Fruit fly (Drosophila melanogaster) whole organism, embryonic: ENCODE measurements around the gene Gcat.
A peak's percentile ranks its signal among the peaks of the same experiment; 100 is the strongest.

Experiments used
- Abd-B ChIP-seq: fragments of 200-800 bp; sonication (Bioruptor generic); optimal IDR thresholded peaks from 2 replicates; lab custom pipeline; 2018; ENCODE audit warnings: missing biosample characterization, mild to moderate bottlenecking, missing genetic modification characterization, moderate library complexity
- B-H1 ChIP-seq: fragments of 200-800 bp; sonication (Bioruptor generic); IDR thresholded peaks from 3 replicates; pipeline ENCODE4 v1.3.6; 2022; ENCODE audit warnings: missing biosample characterization, missing genetic modification characterization
- BEAF-32 ChIP-seq: fragments of 200-800 bp; sonication (Bioruptor generic); optimal IDR thresholded peaks from 3 replicates; lab custom pipeline; 2017; ENCODE audit warnings: missing biosample characterization, missing genetic modification characterization, mild to moderate bottlenecking, moderate library complexity, missing genetic modification reagents
- Bdp1 ChIP-seq: fragments of 200-800 bp; sonication (Bioruptor generic); optimal IDR thresholded peaks from 3 replicates; lab custom pipeline; 2016; ENCODE audit warnings: missing biosample characterization, missing genetic modification characterization
- Bgb ChIP-seq: fragments of 200-800 bp; sonication (Bioruptor generic); IDR thresholded peaks from 2 replicates; pipeline ENCODE4 v1.3.6; 2022; ENCODE audit warnings: missing biosample characterization, missing genetic modification characterization; ENCODE audit not compliant: partially characterized antibody
- C15 ChIP-seq: fragments of 200-800 bp; sonication (Bioruptor generic); IDR thresholded peaks from 3 replicates; pipeline ENCODE4 v1.3.6; 2022; ENCODE audit warnings: missing biosample characterization, missing genetic modification characterization
- CG1024 ChIP-seq: fragments of 200-800 bp; sonication (Bioruptor generic); IDR thresholded peaks from 2 replicates; pipeline ENCODE4 v1.3.6; 2022; ENCODE audit warnings: missing biosample characterization, missing genetic modification characterization
- CG10321 ChIP-seq: fragments of 200-800 bp; sonication (Bioruptor generic); IDR thresholded peaks from 2 replicates; pipeline ENCODE4 v1.3.6; 2022; ENCODE audit warnings: missing biosample characterization, missing genetic modification characterization
- CG12071 ChIP-seq: fragments of 200-800 bp; sonication (Bioruptor generic); optimal IDR thresholded peaks from 3 replicates; lab custom pipeline; 2018; ENCODE audit warnings: missing biosample characterization, mild to moderate bottlenecking, missing genetic modification characterization
- CG12219 ChIP-seq: fragments of 200-800 bp; sonication (Bioruptor generic); optimal IDR thresholded peaks from 3 replicates; lab custom pipeline; 2018; ENCODE audit warnings: missing biosample characterization, mild to moderate bottlenecking, missing genetic modification characterization
- CG12236 ChIP-seq: fragments of 200-800 bp; sonication (Bioruptor generic); optimal IDR thresholded peaks from 2 replicates; lab custom pipeline; 2016; ENCODE audit warnings: missing biosample characterization, missing genetic modification characterization
- CG1233 ChIP-seq: fragments of 200-800 bp; sonication (Bioruptor generic); optimal IDR thresholded peaks from 4 replicates; lab custom pipeline; 2018; ENCODE audit warnings: missing biosample characterization, mild to moderate bottlenecking, missing genetic modification characterization
- CG13296 ChIP-seq: fragments of 200-800 bp; sonication (Bioruptor generic); optimal IDR thresholded peaks from 3 replicates; lab custom pipeline; 2018; ENCODE audit warnings: missing biosample characterization, mild to moderate bottlenecking, missing genetic modification characterization
- CG15269 ChIP-seq: fragments of 200-800 bp; sonication (Bioruptor generic); optimal IDR thresholded peaks from 2 replicates; lab custom pipeline; 2018; ENCODE audit warnings: missing biosample characterization, mild to moderate bottlenecking, missing genetic modification characterization, moderate library complexity
- CG15601 ChIP-seq: fragments of 200-800 bp; sonication (Bioruptor generic); optimal IDR thresholded peaks from 3 replicates; lab custom pipeline; 2019; ENCODE audit warnings: missing biosample characterization, mild to moderate bottlenecking, missing genetic modification characterization, moderate library complexity
- CG1647 ChIP-seq: fragments of 200-800 bp; sonication (Bioruptor generic); optimal IDR thresholded peaks from 3 replicates; lab custom pipeline; 2016; ENCODE audit warnings: missing biosample characterization, missing genetic modification characterization
- CG17359 ChIP-seq: fragments of 200-800 bp; sonication (Bioruptor generic); optimal IDR thresholded peaks from 3 replicates; lab custom pipeline; 2018; ENCODE audit warnings: missing biosample characterization, mild to moderate bottlenecking, missing genetic modification characterization, moderate library complexity
- CG18262 ChIP-seq: fragments of 200-800 bp; optimal IDR thresholded peaks from 3 replicates; lab custom pipeline; 2019; ENCODE audit warnings: missing biosample characterization, mild to moderate bottlenecking, missing genetic modification characterization, moderate library complexity
- CG1832 ChIP-seq: fragments of 200-800 bp; sonication (Bioruptor generic); optimal IDR thresholded peaks from 2 replicates; lab custom pipeline; 2017; ENCODE audit warnings: missing biosample characterization, mild to moderate bottlenecking, missing genetic modification characterization, inconsistent platforms
- CG2129 ChIP-seq: fragments of 200-800 bp; sonication (Bioruptor generic); IDR thresholded peaks from 2 replicates; pipeline ENCODE4 v1.3.6; 2022; ENCODE audit warnings: missing biosample characterization, missing genetic modification characterization; ENCODE audit not compliant: partially characterized antibody
- CG2678 ChIP-seq: fragments of 200-800 bp; sonication (Bioruptor generic); optimal IDR thresholded peaks from 3 replicates; lab custom pipeline; 2019; ENCODE audit warnings: missing biosample characterization, mild to moderate bottlenecking, missing genetic modification characterization, moderate library complexity
- CG31388 ChIP-seq: fragments of 200-800 bp; sonication (Bioruptor generic); optimal IDR thresholded peaks from 2 replicates; lab custom pipeline; 2016; ENCODE audit warnings: missing biosample characterization, missing genetic modification characterization
- CG32772 ChIP-seq: fragments of 200-800 bp; sonication (Bioruptor generic); IDR thresholded peaks from 2 replicates; pipeline ENCODE4 v1.3.6; 2022; ENCODE audit warnings: missing biosample characterization, missing genetic modification characterization
- CG4820 ChIP-seq: fragments of 200-800 bp; sonication (Bioruptor generic); optimal IDR thresholded peaks from 3 replicates; lab custom pipeline; 2016; ENCODE audit warnings: missing biosample characterization, missing genetic modification characterization
- CG7963 ChIP-seq: fragments of 200-800 bp; sonication (Bioruptor generic); IDR thresholded peaks from 3 replicates; pipeline ENCODE4 v1.3.6; 2022; ENCODE audit warnings: missing biosample characterization, missing genetic modification characterization; ENCODE audit not compliant: partially characterized antibody
- CG8281 ChIP-seq: fragments of 200-800 bp; sonication (Bioruptor generic); optimal IDR thresholded peaks from 2 replicates; lab custom pipeline; 2018; ENCODE audit warnings: missing biosample characterization, mild to moderate bottlenecking, missing genetic modification characterization, moderate library complexity
- CTCF ChIP-seq: fragments of 200-800 bp; sonication (Bioruptor generic); optimal IDR thresholded peaks from 2 replicates; lab custom pipeline; 2017; ENCODE audit warnings: missing biosample characterization, mild to moderate bottlenecking, missing genetic modification characterization, moderate library complexity
- Chrac-16 ChIP-seq: fragments of 200-800 bp; sonication (Bioruptor generic); optimal IDR thresholded peaks from 3 replicates; lab custom pipeline; 2016; ENCODE audit warnings: missing biosample characterization, missing genetic modification characterization
- CrebB ChIP-seq: fragments of 200-800 bp; sonication (Bioruptor generic); optimal IDR thresholded peaks from 3 replicates; lab custom pipeline; 2018; ENCODE audit warnings: missing biosample characterization, mild to moderate bottlenecking, missing genetic modification characterization
- Dbx ChIP-seq: fragments of 200-800 bp; sonication (Bioruptor generic); IDR thresholded peaks from 3 replicates; pipeline ENCODE4 v1.3.6; 2022; ENCODE audit warnings: missing biosample characterization, missing genetic modification characterization
- ERR ChIP-seq: fragments of 200-800 bp; sonication (Bioruptor generic); optimal IDR thresholded peaks from 2 replicates; lab custom pipeline; 2016; ENCODE audit warnings: missing biosample characterization, missing genetic modification characterization
- Eip74EF ChIP-seq, 2 experiments: fragments of 200-800 bp in 1 of 2; fragments of >200 bp in 1 of 2; sonication (Bioruptor generic) in 1 of 2; optimal IDR thresholded peaks; 2 replicates each; lab custom pipeline; 2017 to 2019; ENCODE audit warnings: missing biosample characterization in 2 of 2, missing genetic modification characterization in 2 of 2, mild to moderate bottlenecking in 1 of 2, moderate library complexity in 1 of 2
- H15 ChIP-seq: fragments of 200-800 bp; sonication (Bioruptor generic); IDR thresholded peaks from 3 replicates; pipeline ENCODE4 v1.3.6; 2022; ENCODE audit warnings: missing biosample characterization, missing genetic modification characterization
- NFAT ChIP-seq: fragments of 200-800 bp; sonication (Bioruptor generic); IDR thresholded peaks from 2 replicates; pipeline ENCODE4 v1.3.6; 2022; ENCODE audit warnings: missing biosample characterization, missing genetic modification characterization
- abd-A ChIP-seq: fragments of 200-800 bp; sonication (Bioruptor generic); optimal IDR thresholded peaks from 3 replicates; lab custom pipeline; 2019; ENCODE audit warnings: missing biosample characterization, mild to moderate bottlenecking, missing genetic modification characterization, moderate library complexity
- ato ChIP-seq: fragments of 200-800 bp; sonication (Bioruptor generic); IDR thresholded peaks from 2 replicates; pipeline ENCODE4 v1.3.6; 2022; ENCODE audit warnings: missing biosample characterization, missing genetic modification characterization; ENCODE audit not compliant: partially characterized antibody
- bbx ChIP-seq: fragments of 200-800 bp; sonication (Bioruptor generic); IDR thresholded peaks from 2 replicates; pipeline ENCODE4 v1.3.6; 2022; ENCODE audit warnings: missing biosample characterization, missing genetic modification characterization; ENCODE audit not compliant: partially characterized antibody
- cad ChIP-seq: fragments of >200 bp; optimal IDR thresholded peaks from 2 replicates; lab custom pipeline; 2017; ENCODE audit warnings: missing biosample characterization, missing genetic modification characterization
- dan ChIP-seq: fragments of 200-800 bp; sonication (Bioruptor generic); IDR thresholded peaks from 2 replicates; pipeline ENCODE4 v1.3.6; 2022; ENCODE audit warnings: missing biosample characterization, missing genetic modification characterization
- gcm ChIP-seq: fragments of 200-800 bp; sonication (Bioruptor generic); optimal IDR thresholded peaks from 2 replicates; lab custom pipeline; 2019; ENCODE audit warnings: missing biosample characterization, mild to moderate bottlenecking, missing genetic modification characterization, moderate library complexity
- ind ChIP-seq: fragments of 200-800 bp; sonication (Bioruptor generic); optimal IDR thresholded peaks from 3 replicates; lab custom pipeline; 2016; ENCODE audit warnings: missing biosample characterization, missing genetic modification characterization
- mld ChIP-seq: fragments of 200-800 bp; sonication (Bioruptor generic); IDR thresholded peaks from 3 replicates; pipeline ENCODE4 v1.3.6; 2022; ENCODE audit warnings: missing biosample characterization, missing genetic modification characterization; ENCODE audit not compliant: partially characterized antibody
- nau ChIP-seq: fragments of 200-800 bp; sonication (Bioruptor generic); optimal IDR thresholded peaks from 3 replicates; lab custom pipeline; 2017; ENCODE audit warnings: missing biosample characterization, mild to moderate bottlenecking, missing genetic modification characterization, missing genetic modification reagents
- nerfin-1 ChIP-seq: fragments of 200-800 bp; sonication (Bioruptor generic); optimal IDR thresholded peaks from 3 replicates; lab custom pipeline; 2019; ENCODE audit warnings: missing biosample characterization, mild to moderate bottlenecking, missing genetic modification characterization, moderate library complexity
- odd ChIP-seq: fragments of 200-800 bp; sonication (Bioruptor generic); optimal IDR thresholded peaks from 2 replicates; lab custom pipeline; 2017; ENCODE audit warnings: missing biosample characterization, mild to moderate bottlenecking, missing genetic modification characterization
- onecut ChIP-seq: fragments of 200-800 bp; sonication (Bioruptor generic); IDR thresholded peaks from 2 replicates; pipeline ENCODE4 v1.3.6; 2022; ENCODE audit warnings: missing biosample characterization, missing genetic modification characterization
- pros ChIP-seq: fragments of 200-800 bp; sonication (Bioruptor generic); optimal IDR thresholded peaks from 3 replicates; lab custom pipeline; 2019; ENCODE audit warnings: missing biosample characterization, mild to moderate bottlenecking, missing genetic modification characterization, moderate library complexity
- sisA ChIP-seq: fragments of 200-800 bp; sonication (Bioruptor generic); IDR thresholded peaks from 2 replicates; pipeline ENCODE4 v1.3.6; 2022; ENCODE audit warnings: missing biosample characterization, missing genetic modification characterization
- vnd ChIP-seq: fragments of 200-800 bp; sonication (Bioruptor generic); IDR thresholded peaks from 3 replicates; pipeline ENCODE4 v1.3.6; 2022; ENCODE audit warnings: missing biosample characterization, missing genetic modification characterization; ENCODE audit not compliant: partially characterized antibody
- z ChIP-seq: fragments of 200-800 bp; sonication (Bioruptor generic); IDR thresholded peaks from 3 replicates; pipeline ENCODE4 v1.3.6; 2022; ENCODE audit warnings: missing biosample characterization, missing genetic modification characterization
- zf30C ChIP-seq: fragments of 200-800 bp; sonication (Bioruptor generic); optimal IDR thresholded peaks from 3 replicates; lab custom pipeline; 2018; ENCODE audit warnings: missing biosample characterization, mild to moderate bottlenecking, missing genetic modification characterization

Gene Gcat

DNA sequence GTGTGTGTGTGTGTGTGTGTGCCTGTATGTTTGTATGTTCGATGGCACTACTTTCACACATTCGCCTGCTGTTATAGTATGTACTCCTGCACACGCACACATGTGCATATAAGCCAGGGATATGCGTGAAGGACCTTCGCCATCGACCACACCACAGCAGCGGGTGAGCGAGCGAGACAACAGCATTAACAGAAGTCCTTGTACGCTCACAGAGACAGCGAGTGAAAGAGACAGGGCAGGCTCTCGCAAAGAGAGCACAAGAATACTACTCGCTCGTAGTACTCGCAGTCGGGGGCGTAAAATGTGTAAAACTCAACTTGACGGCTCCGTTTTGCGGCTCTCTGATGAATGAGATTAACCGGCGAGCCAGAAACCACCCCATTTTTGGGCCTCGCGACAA is 35.7 kb downstream of the Gcat start (continued):
- TF ChIP-seq cad (no peak), CG2678 (no peak), abd-A (tag; lab: Kevin White, UChicago) (peak; percentile 13), mld (GFP tag; lab: Robert Waterston, UW) (no peak), B-H1 (GFP tag; lab: Robert Waterston, UW) (no peak), odd (GFP tag; lab: Kevin White, UChicago) (no peak), Dbx (no peak), CG1832 (GFP tag; lab: Kevin White, UChicago) (peak; percentile 77), sisA (GFP tag; lab: Robert Waterston, UW) (no peak), BEAF-32 (GFP tag; lab: Kevin White, UChicago) (no peak), bbx (GFP tag; lab: Robert Waterston, UW) (no peak), H15 (GFP tag; lab: Robert Waterston, UW) (no peak), CG10321 (GFP tag; lab: Robert Waterston, UW) (peak; percentile 51; the same call in 1 of the 2 replicates), vnd (GFP tag; lab: Robert Waterston, UW) (no peak), CG12071 (GFP tag; lab: Kevin White, UChicago) (no peak), Bdp1 (no peak), CG7963 (GFP tag; lab: Robert Waterston, UW) (no peak), CG8281 (tag; lab: Kevin White, UChicago) (no peak), CG13296 (GFP tag; lab: Kevin White, UChicago) (no peak), z (GFP tag; lab: Robert Waterston, UW) (peak; percentile 82), CG4820 (GFP tag; lab: Kevin White, UChicago) (no peak), CrebB (tag; lab: Kevin White, UChicago) (no peak), CG15601 (tag; lab: Kevin White, UChicago) (no peak), CG12236 (GFP tag; lab: Kevin White, UChicago) (no peak), CG32772 (GFP tag; lab: Robert Waterston, UW) (no peak), CG1233 (no peak), CG17359 (no peak), gcm (GFP tag; lab: Kevin White, UChicago) (no peak), dan (GFP tag; lab: Robert Waterston, UW) (no peak), Abd-B (GFP tag; lab: Kevin White, UChicago) (no peak), nau (GFP tag; lab: Kevin White, UChicago) (no peak), CG1647 (GFP tag; lab: Kevin White, UChicago) (no peak), zf30C (GFP tag; lab: Kevin White, UChicago) (no peak), CG1024 (GFP tag; lab: Robert Waterston, UW) (no peak), CG12219 (no peak), CG18262 (tag; lab: Kevin White, UChicago) (no peak), Bgb (GFP tag; lab: Robert Waterston, UW) (peak; percentile 17; the same call in 1 of the 2 replicates), C15 (no peak), Eip74EF (GFP tag; optimal IDR thresholded peaks at IDR 0.05; lab: Kevin White, UChicago) (no peak), onecut (GFP tag; lab: Robert Waterston, UW) (peak; percentile 69), CTCF (GFP tag; lab: Kevin White, UChicago) (no peak), CG31388 (GFP tag; lab: Kevin White, UChicago) (no peak), CG2129 (GFP tag; lab: Robert Waterston, UW) (no peak), Chrac-16 (GFP tag; lab: Kevin White, UChicago) (no peak), nerfin-1 (tag; lab: Kevin White, UChicago) (peak; percentile 41), ERR (no peak), pros (GFP tag; lab: Kevin White, UChicago) (peak; percentile 68), ato (GFP tag; lab: Robert Waterston, UW) (no peak), CG15269 (no peak), ind (GFP tag; lab: Kevin White, UChicago) (no peak), NFAT (GFP tag; lab: Robert Waterston, UW) (no peak)
